Worm (Caenorhabditis elegans) whole organism, L3 larva: ENCODE results near the gene glb-34.

Experiments
- aly-2 ChIP-seq: fragments of 150-350 bp; optimal IDR thresholded peaks from 2 replicates; lab custom pipeline; 2014; ENCODE audit warnings: missing biosample characterization, missing genetic modification characterization
- ama-1 ChIP-seq: fragments of 150-350 bp; optimal IDR thresholded peaks from 2 replicates; lab custom pipeline; 2018
- ceh-28 ChIP-seq: fragments of 150-350 bp; optimal IDR thresholded peaks from 2 replicates; lab custom pipeline; 2014; ENCODE audit warnings: missing biosample characterization, missing genetic modification reagents, missing genetic modification characterization
- elt-1 ChIP-seq: fragments of 150-350 bp; optimal IDR thresholded peaks from 2 replicates; lab custom pipeline; 2014; ENCODE audit warnings: missing biosample characterization, missing genetic modification characterization
- elt-3 ChIP-seq, 3 experiments: fragments of 150-350 bp in 1 of 3; sonication (generic microtip) in 2 of 3; optimal IDR thresholded peaks; 2 replicates in 2 of 3; 4 replicates in 1 of 3; lab custom pipeline; 2014 to 2017; ENCODE audit warnings: missing biosample characterization in 3 of 3, missing genetic modification characterization in 3 of 3
- jun-1 ChIP-seq: fragments of 150-350 bp; optimal IDR thresholded peaks from 2 replicates; lab custom pipeline; 2014; ENCODE audit warnings: missing biosample characterization, missing genetic modification reagents, missing genetic modification characterization

- TF ChIP-seq ama-1 (lab: Kevin White, UChicago) (no peak), elt-3 (tag; optimal IDR thresholded peaks at IDR 0.05; lab: Kevin White, UChicago) (no peak), jun-1 (no peak), aly-2 (tag; lab: Kevin White, UChicago) (no peak), elt-1 (tag; lab: Kevin White, UChicago) (no peak), ceh-28 (tag; lab: Kevin White, UChicago) (no peak)
Observed at ce11 chrIV:14622109-14622508, 49.6 kb upstream of the glb-34 start.
